Worm (Caenorhabditis elegans): ENCODE measurements around the gene ncx-5.

The ncx-5 gene

DNA sequence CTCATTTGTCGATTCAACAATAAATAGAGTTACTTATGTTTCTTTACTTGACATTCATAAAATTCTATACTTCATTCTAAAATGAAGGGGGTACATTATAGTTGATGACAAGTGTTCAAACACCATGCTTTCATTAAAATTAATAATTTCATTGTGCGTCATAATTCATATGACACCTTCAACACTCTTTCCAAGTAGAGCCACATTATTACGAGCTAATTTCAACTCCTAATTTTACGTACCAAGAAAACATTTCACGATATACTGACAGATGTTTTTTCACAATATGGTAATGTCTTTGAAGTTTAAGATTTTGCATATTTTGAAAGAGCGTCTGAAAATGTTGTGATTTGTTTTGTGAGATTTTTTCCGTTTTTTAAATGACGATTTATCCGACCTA is 24.4 kb downstream of the ncx-5 start:
- no peak for TF ChIP-seq mls-2 (tag; optimal IDR thresholded peaks at IDR 0.05)

DNA sequence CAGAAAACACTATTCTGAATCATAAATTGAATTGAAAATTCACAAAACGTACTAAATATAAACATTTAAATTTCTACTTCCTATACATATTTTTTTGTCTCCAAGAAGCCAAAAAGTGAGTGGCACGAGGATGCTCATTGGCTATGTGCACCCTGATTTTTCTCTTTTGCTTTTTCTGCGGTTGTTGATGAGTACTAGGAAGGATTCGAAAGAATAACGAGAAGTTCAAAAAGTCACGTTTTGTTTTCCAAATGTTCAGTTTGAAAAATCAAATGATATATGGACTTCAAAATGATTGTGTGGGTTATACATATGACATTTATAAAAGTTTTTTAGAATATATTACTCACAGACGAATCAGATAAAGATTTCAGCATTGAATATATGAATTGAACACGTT is 25.2 kb downstream of the ncx-5 start:
- TF ChIP-seq ceh-83 (GFP tag; optimal IDR thresholded peaks at IDR 0.05) = no peak
- no peak for TF ChIP-seq hlh-1 (tag; optimal IDR thresholded peaks at IDR 0.05)
- TF ChIP-seq snpc-4 (tag; optimal IDR thresholded peaks at IDR 0.05) = no peak
- TF ChIP-seq lsy-2 (tag; optimal IDR thresholded peaks at IDR 0.05) = no peak

DNA sequence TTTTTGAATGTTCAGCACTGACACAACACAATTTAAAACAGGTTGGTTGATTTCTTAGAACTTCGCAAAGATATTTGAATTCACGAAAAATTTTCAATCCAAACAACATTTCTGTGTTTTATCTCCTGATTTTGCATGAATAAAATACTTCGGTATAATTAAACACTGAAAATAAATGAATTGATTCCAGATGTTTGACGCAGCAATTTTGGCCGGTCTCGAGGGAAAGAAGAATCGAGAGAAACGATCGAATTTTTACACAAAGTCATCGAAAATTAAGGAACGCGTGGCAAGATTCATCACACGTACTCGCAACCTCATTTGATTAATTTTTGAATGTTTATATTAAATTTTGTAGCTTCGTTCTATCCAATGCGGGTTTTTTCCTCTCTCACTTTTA is 25.7 kb downstream of the ncx-5 start:
- TF ChIP-seq nhr-28 (tag; optimal IDR thresholded peaks at IDR 0.05) (no peak), ceh-83 (GFP tag; optimal IDR thresholded peaks at IDR 0.05) (no peak), nhr-76 (tag; optimal IDR thresholded peaks at IDR 0.05) (no peak), nhr-2 (tag; optimal IDR thresholded peaks at IDR 0.05) (no peak)

DNA sequence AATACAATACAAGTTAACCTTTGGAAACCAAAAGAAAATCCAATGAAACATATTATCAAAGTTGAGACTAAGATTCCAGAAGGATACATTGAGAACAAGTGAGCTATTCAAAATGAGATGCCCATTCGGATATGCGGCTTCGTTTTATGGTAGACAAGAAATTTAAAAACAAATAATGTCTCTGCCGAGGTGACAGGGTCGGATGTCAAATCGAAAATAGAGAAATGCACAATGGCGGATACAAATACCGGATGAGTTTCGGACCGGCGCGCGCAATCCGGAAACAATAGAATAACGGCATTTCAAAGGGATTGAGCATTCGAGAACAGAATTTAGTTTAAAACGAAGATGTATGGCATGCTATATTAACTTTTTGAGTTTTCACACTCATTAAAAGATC is 26.6 kb downstream of the ncx-5 start, which contains the start of gene F22E12.3:
F22E12.3 (minus strand) TSS at position 101 of the 400 bp plus-strand sequence.
- TF ChIP-seq M03D4.4 (tag; optimal IDR thresholded peaks at IDR 0.05) (no peak), lin-13 (tag; optimal IDR thresholded peaks at IDR 0.05) (no peak), sem-2 (GFP tag; optimal IDR thresholded peaks at IDR 0.05) (no peak)

DNA sequence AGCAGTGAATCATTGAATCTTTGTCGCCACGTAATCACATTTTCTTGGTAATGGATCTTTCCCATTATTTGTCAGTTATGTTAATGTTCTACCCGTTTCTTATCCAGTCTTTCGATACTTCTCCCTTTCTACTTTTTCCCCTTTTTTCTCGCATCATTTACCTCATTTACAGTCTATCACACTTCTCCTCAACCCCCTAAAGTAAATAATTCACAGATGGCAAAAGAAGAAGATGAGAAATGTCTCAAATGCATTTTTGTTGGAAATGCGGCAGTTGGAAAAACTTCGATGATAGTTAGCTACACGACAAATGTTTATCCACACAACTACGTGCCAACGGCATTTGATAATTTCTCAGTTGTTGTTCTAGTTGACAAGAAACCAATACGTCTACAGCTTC is 27.8 kb downstream of the ncx-5 start, which contains the start of gene chw-1:
chw-1 (plus strand) TSS at position 217 of the 400 bp plus-strand sequence.
- no peak for TF ChIP-seq sem-2 (GFP tag; optimal IDR thresholded peaks at IDR 0.05)

DNA sequence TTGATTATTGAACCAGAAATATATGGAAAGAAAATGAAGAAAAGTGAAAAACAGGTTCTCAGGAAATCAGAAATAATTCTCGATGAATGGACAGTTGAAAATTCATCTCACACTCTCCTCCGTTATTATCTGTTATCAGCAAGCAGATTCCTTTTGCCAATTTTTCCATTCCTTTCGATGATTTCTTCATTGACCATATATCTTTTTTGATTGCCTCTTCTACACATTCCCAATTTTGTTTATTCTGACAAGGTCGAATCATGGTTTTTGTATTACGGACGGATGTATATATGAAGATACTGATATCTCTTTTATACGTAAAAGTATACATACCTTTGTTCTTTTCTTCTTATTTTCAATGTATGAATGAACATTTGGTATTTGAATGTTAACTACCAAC is 29.2 kb downstream of the ncx-5 start:
- TF ChIP-seq zip-8 (tag; optimal IDR thresholded peaks at IDR 0.05) (no peak), unc-39 (tag; optimal IDR thresholded peaks at IDR 0.05) (no peak), nhr-28 (tag; optimal IDR thresholded peaks at IDR 0.05) (no peak), mab-5 (tag; optimal IDR thresholded peaks at IDR 0.05) (no peak), snpc-4 (tag; optimal IDR thresholded peaks at IDR 0.05) (no peak), elt-3 (tag; optimal IDR thresholded peaks at IDR 0.05) (no peak), lsy-2 (tag; optimal IDR thresholded peaks at IDR 0.05) (no peak), blmp-1 (tag; optimal IDR thresholded peaks at IDR 0.05) (no peak), nhr-237 (tag; optimal IDR thresholded peaks at IDR 0.05) (no peak)

DNA sequence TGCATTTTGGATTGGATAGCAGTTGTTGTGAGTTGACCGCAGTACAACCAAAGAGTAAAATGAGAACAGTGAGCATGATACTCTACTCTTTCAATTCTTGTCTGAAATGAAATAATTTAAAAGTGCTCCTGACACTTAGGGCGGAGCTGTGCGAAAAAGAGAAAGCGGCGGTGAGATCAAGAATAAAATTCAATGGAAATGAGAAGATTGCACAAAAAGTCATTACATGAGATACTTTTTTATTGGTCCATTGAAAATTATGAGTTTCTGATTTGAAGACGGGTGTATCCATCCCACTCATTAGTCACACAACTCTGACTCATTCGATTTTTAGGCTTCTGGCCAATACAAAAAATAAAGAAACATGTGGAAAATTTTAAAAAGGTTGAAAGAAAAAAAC is 32.7 kb downstream of the ncx-5 start, which contains the start of gene F22E12.1:
F22E12.1 (minus strand) TSS at position 101 of the 400 bp plus-strand sequence.
- TF ChIP-seq nhr-28 (tag; optimal IDR thresholded peaks at IDR 0.05) = no peak
- TF ChIP-seq blmp-1 (tag; optimal IDR thresholded peaks at IDR 0.05) = no peak
- no peak for TF ChIP-seq mep-1 (tag; optimal IDR thresholded peaks at IDR 0.05)
- TF ChIP-seq snpc-4 (tag; optimal IDR thresholded peaks at IDR 0.05) = no peak
- no peak for TF ChIP-seq mls-2 (tag; optimal IDR thresholded peaks at IDR 0.05)

DNA sequence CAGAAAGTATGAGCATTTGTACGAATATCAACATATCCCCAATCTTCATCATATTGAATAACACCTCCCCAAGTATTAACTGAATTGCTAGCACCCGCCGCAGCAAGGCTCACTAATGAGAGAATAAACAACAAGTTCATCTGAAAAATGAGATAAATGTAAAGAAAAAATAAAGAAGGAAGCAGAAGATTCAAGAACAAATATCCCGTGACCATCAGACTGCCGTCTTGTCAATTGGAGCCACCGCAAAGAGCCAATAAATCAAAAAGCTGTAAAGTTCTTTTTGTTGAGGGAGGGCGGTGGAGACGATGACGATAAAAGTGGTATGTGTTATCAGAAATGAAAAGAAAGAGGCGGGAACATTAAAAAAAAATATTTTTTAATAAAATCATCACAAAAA is 36.4 kb downstream of the ncx-5 start, which contains the start of gene Y32F6A.5:
Y32F6A.5 (minus strand) TSS at position 140 of the 400 bp plus-strand sequence.
- TF ChIP-seq unc-62 (GFP tag; optimal IDR thresholded peaks at IDR 0.05) (no peak), nhr-12 (tag; optimal IDR thresholded peaks at IDR 0.05) (no peak), lin-13 (tag; optimal IDR thresholded peaks at IDR 0.05) (no peak), pha-4 (tag; optimal IDR thresholded peaks at IDR 0.05) (no peak), zip-8 (tag; optimal IDR thresholded peaks at IDR 0.05) (no peak), tbx-8 (GFP tag; optimal IDR thresholded peaks at IDR 0.05) (no peak), hlh-1 (tag; optimal IDR thresholded peaks at IDR 0.05) (no peak), snpc-4 (tag; optimal IDR thresholded peaks at IDR 0.05) (no peak), flh-1 (GFP tag; optimal IDR thresholded peaks at IDR 0.05) (no peak), ceh-43 (GFP tag; optimal IDR thresholded peaks at IDR 0.05) (no peak), nhr-76 (tag; optimal IDR thresholded peaks at IDR 0.05) (no peak), mep-1 (tag; optimal IDR thresholded peaks at IDR 0.05) (no peak), unc-39 (tag; optimal IDR thresholded peaks at IDR 0.05) (no peak), elt-3 (tag; optimal IDR thresholded peaks at IDR 0.05) (no peak), ztf-11 (tag; optimal IDR thresholded peaks at IDR 0.05) (no peak), cnd-1 (tag; optimal IDR thresholded peaks at IDR 0.05) (no peak)

Data from whole organism, mixed stage, embryonic.